ENCODE assay signal across 4 fruit fly cellular contexts in the genomic region with DNA sequence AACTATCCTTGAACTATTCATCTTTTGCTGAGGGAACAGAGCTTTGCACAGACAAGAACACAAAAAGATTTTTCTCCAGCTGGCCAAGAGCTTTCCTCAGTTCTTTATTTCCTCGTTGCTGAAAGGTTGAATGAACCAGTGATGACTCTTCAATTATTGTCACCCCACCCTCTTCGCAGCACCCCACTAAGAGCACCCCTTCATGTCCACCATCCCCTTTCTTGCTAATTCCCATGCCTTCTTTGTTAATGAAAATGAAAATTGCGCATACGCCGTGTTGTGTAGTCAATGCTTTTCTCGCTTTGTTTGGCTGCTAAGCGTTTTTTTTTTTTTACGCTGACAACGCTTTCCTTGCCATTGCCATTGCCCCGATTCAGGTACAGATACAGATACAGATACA.
TF ChIP-seq lines count a peak whose summit lies in the region.

No protein-coding gene starts in this region.

- no peak for TF ChIP-seq CTCF in whole organism, embryonic (GFP tag; optimal IDR thresholded peaks at IDR 0.05; lab: Kevin White, UChicago)

TF ChIP-seq in whole organism, adult, 20 proteins besides CTCF, POLR2A, EP300 and RAD21:
- no peak for TF ChIP-seq CG7045 (GFP tag; optimal IDR thresholded peaks at IDR 0.05; lab: Kevin White, UChicago)
- TF ChIP-seq CG1620 (GFP tag; optimal IDR thresholded peaks at IDR 0.05; lab: Kevin White, UChicago) = no peak
- no peak for TF ChIP-seq CG11617 (GFP tag; optimal IDR thresholded peaks at IDR 0.05; lab: Kevin White, UChicago)
- no peak for TF ChIP-seq kay (GFP tag; lab: Kevin White, UChicago; ENCODE audit: borderline replicate concordance)
- TF ChIP-seq Hr96 (GFP tag; optimal IDR thresholded peaks at IDR 0.05; lab: Kevin White, UChicago) = no peak
- no peak for TF ChIP-seq Clk (GFP tag; optimal IDR thresholded peaks at IDR 0.05; lab: Kevin White, UChicago)
- peak; percentile 83 for TF ChIP-seq tj (GFP tag; optimal IDR thresholded peaks at IDR 0.05; lab: Kevin White, UChicago)
- TF ChIP-seq cic (GFP tag; optimal IDR thresholded peaks at IDR 0.05; lab: Kevin White, UChicago) = no peak
- TF ChIP-seq CG12768 (GFP tag; optimal IDR thresholded peaks at IDR 0.05; lab: Kevin White, UChicago) = no peak

TF ChIP-seq in whole organism, embryonic, 481 proteins besides CTCF, POLR2A, EP300 and RAD21:
- 0 out of 4 replicates have a peak, but pooled peaks have one; percentile 10 for TF ChIP-seq chinmo (GFP tag; IDR thresholded peaks at IDR 0.05; lab: Robert Waterston, UW; ENCODE audit: partially characterized antibody)
- peak; percentile 12; the same call in 1 of the 2 replicates for TF ChIP-seq CG7372 (GFP tag; IDR thresholded peaks at IDR 0.05; lab: Robert Waterston, UW)
- no peak for TF ChIP-seq Sox100B (GFP tag; optimal IDR thresholded peaks at IDR 0.05; lab: Kevin White, UChicago)
- TF ChIP-seq cato (GFP tag; optimal IDR thresholded peaks at IDR 0.05; lab: Kevin White, UChicago; ENCODE audit: borderline replicate concordance) = no peak
- TF ChIP-seq CG1603 (tag; optimal IDR thresholded peaks at IDR 0.05; lab: Kevin White, UChicago) = no peak
- peak; percentile 20 for TF ChIP-seq CG15514 (GFP tag; optimal IDR thresholded peaks at IDR 0.05; lab: Kevin White, UChicago)
- TF ChIP-seq wor (GFP tag; IDR thresholded peaks at IDR 0.05; lab: Robert Waterston, UW) = no peak
- no peak for TF ChIP-seq HmgD (GFP tag; optimal IDR thresholded peaks at IDR 0.05; lab: Kevin White, UChicago)

TF ChIP-seq in whole organism, prepupa, 60 proteins besides CTCF, POLR2A, EP300 and RAD21:
- TF ChIP-seq Sox14 (GFP tag; optimal IDR thresholded peaks at IDR 0.05; lab: Kevin White, UChicago) (peak; percentile 86), CG6808 (GFP tag; optimal IDR thresholded peaks at IDR 0.05; lab: Kevin White, UChicago) (no peak)

TF ChIP-seq in whole organism, pupa, 21 proteins besides CTCF, POLR2A, EP300 and RAD21:
- TF ChIP-seq EcR (GFP tag; optimal IDR thresholded peaks at IDR 0.05; lab: Kevin White, UChicago) (peak; percentile 92), CG32121 (GFP tag; IDR thresholded peaks at IDR 0.05; lab: Robert Waterston, UW) (no peak), CG13204 (GFP tag; optimal IDR thresholded peaks at IDR 0.05; lab: Kevin White, UChicago) (no peak), Snoo (tag; optimal IDR thresholded peaks at IDR 0.05; lab: Kevin White, UChicago) (no peak)
TF ChIP-seq in whole organism, pupa: peak in this region for 1.
